Fruit fly (Drosophila melanogaster) whole organism, embryonic: ENCODE measurements around the gene CG43401.
A peak's percentile ranks its signal among the peaks of the same experiment; 100 is the strongest.

Source experiments
- Awh ChIP-seq: fragments of 200-800 bp; sonication (Bioruptor generic); IDR thresholded peaks from 2 replicates; pipeline ENCODE4, ENCODE4 v1.3.6; 2022; ENCODE audit warnings: missing biosample characterization, missing genetic modification characterization
- CG10267 ChIP-seq: fragments of 200-800 bp; sonication (Bioruptor generic); optimal IDR thresholded peaks from 2 replicates; lab custom pipeline; 2018; ENCODE audit warnings: missing biosample characterization, mild to moderate bottlenecking, missing genetic modification characterization, moderate library complexity
- CG10366 ChIP-seq: fragments of 200-800 bp; sonication (Bioruptor generic); IDR thresholded peaks from 2 replicates; pipeline ENCODE4 v1.3.6; 2022; ENCODE audit warnings: missing biosample characterization, missing genetic modification characterization
- CG10654 ChIP-seq: fragments of 200-800 bp; sonication (Bioruptor generic); optimal IDR thresholded peaks from 2 replicates; lab custom pipeline; 2016; ENCODE audit warnings: missing biosample characterization, missing genetic modification characterization
- CG11247 ChIP-seq: fragments of 200-800 bp; sonication (Bioruptor generic); IDR thresholded peaks from 2 replicates; pipeline ENCODE4 v1.3.6; 2022; ENCODE audit warnings: missing biosample characterization, missing genetic modification characterization
- CG11504 ChIP-seq: fragments of 200-800 bp; sonication (Bioruptor generic); optimal IDR thresholded peaks from 3 replicates; lab custom pipeline; 2019; ENCODE audit warnings: missing biosample characterization, mild to moderate bottlenecking, missing genetic modification characterization, moderate library complexity
- CG14965 ChIP-seq: fragments of 200-800 bp; sonication (Bioruptor generic); optimal IDR thresholded peaks from 2 replicates; lab custom pipeline; 2016; ENCODE audit warnings: missing biosample characterization, missing genetic modification characterization, borderline replicate concordance
- CG2199 ChIP-seq: fragments of 200-800 bp; sonication (Bioruptor generic); IDR thresholded peaks from 3 replicates; pipeline ENCODE4 v1.3.6; 2022; ENCODE audit warnings: missing biosample characterization, missing genetic modification characterization
- CG31388 ChIP-seq: fragments of 200-800 bp; sonication (Bioruptor generic); optimal IDR thresholded peaks from 2 replicates; lab custom pipeline; 2016; ENCODE audit warnings: missing biosample characterization, missing genetic modification characterization
- CG3995 ChIP-seq: fragments of 200-800 bp; sonication (Bioruptor generic); optimal IDR thresholded peaks from 3 replicates; lab custom pipeline; 2016; ENCODE audit warnings: missing biosample characterization, missing genetic modification characterization
- CG4282 ChIP-seq: fragments of 200-800 bp; sonication (Bioruptor generic); optimal IDR thresholded peaks from 2 replicates; lab custom pipeline; 2016; ENCODE audit warnings: missing biosample characterization, missing genetic modification characterization
- CG43689 ChIP-seq: fragments of 200-800 bp; sonication (Bioruptor generic); IDR thresholded peaks from 2 replicates; pipeline ENCODE4 v1.3.6; 2022; ENCODE audit warnings: missing biosample characterization, missing genetic modification characterization
- CG5180 ChIP-seq: fragments of 200-800 bp; sonication (Bioruptor generic); optimal IDR thresholded peaks from 3 replicates; lab custom pipeline; 2017; ENCODE audit warnings: missing biosample characterization, missing genetic modification characterization, mild to moderate bottlenecking, moderate library complexity, missing genetic modification reagents
- CG6175 ChIP-seq: fragments of 200-800 bp; sonication (Bioruptor generic); IDR thresholded peaks from 3 replicates; pipeline ENCODE4 v1.3.6; 2022; ENCODE audit warnings: missing biosample characterization, missing genetic modification characterization
- CG6813 ChIP-seq: fragments of 200-800 bp; sonication (Bioruptor generic); optimal IDR thresholded peaks from 2 replicates; lab custom pipeline; 2017; ENCODE audit warnings: missing biosample characterization, missing genetic modification characterization, mild to moderate bottlenecking, moderate library complexity, missing genetic modification reagents
- CG7987 ChIP-seq: fragments of 200-800 bp; sonication (Bioruptor generic); optimal IDR thresholded peaks from 2 replicates; lab custom pipeline; 2018; ENCODE audit warnings: missing biosample characterization, mild to moderate bottlenecking, missing genetic modification characterization, moderate library complexity
- CG8089 ChIP-seq: fragments of 200-800 bp; sonication (Bioruptor generic); optimal IDR thresholded peaks from 3 replicates; lab custom pipeline; 2016; ENCODE audit warnings: missing biosample characterization, missing genetic modification characterization
- Deaf1 ChIP-seq: fragments of 200-800 bp; optimal IDR thresholded peaks from 3 replicates; lab custom pipeline; 2019; ENCODE audit warnings: missing biosample characterization, mild to moderate bottlenecking, missing genetic modification characterization, moderate library complexity
- Kr ChIP-seq: fragments of 200-800 bp; sonication (Bioruptor generic); optimal IDR thresholded peaks from 2 replicates; lab custom pipeline; 2017; ENCODE audit warnings: missing biosample characterization, mild to moderate bottlenecking, missing genetic modification characterization
- Med ChIP-seq: fragments of 200-800 bp; sonication (Bioruptor generic); peaks from one replicate; lab custom pipeline; 2016; ENCODE audit warnings: missing biosample characterization, missing genetic modification characterization, mild to moderate bottlenecking, inconsistent platforms, moderate library complexity
- NC2β ChIP-seq: fragments of 200-800 bp; sonication (Bioruptor generic); optimal IDR thresholded peaks from 2 replicates; lab custom pipeline; 2016; ENCODE audit warnings: missing biosample characterization, missing genetic modification characterization
- Pdp1 ChIP-seq, 2 experiments: fragments of 200-800 bp; sonication (Bioruptor generic); optimal IDR thresholded peaks; 3 replicates each; lab custom pipeline; 2016; ENCODE audit warnings: missing biosample characterization in 2 of 2, missing genetic modification characterization in 2 of 2, mild to moderate bottlenecking in 1 of 2, moderate library complexity in 1 of 2
- Vsx1 ChIP-seq: fragments of 200-800 bp; sonication (Bioruptor generic); optimal IDR thresholded peaks from 2 replicates; lab custom pipeline; 2017; ENCODE audit warnings: missing biosample characterization, mild to moderate bottlenecking, missing genetic modification characterization, missing genetic modification reagents
- ac ChIP-seq: fragments of 200-800 bp; sonication (Bioruptor generic); optimal IDR thresholded peaks from 3 replicates; lab custom pipeline; 2017; ENCODE audit warnings: missing biosample characterization, mild to moderate bottlenecking, missing genetic modification characterization
- ap ChIP-seq: fragments of 200-800 bp; sonication (Bioruptor generic); IDR thresholded peaks from 2 replicates; pipeline ENCODE4 v1.3.6; 2022; ENCODE audit warnings: missing biosample characterization, missing genetic modification characterization
- chif ChIP-seq, 2 experiments: fragments of 200-800 bp; sonication (Bioruptor generic); optimal IDR thresholded peaks; 3 replicates each; lab custom pipeline; 2016; ENCODE audit warnings: missing biosample characterization in 2 of 2, missing genetic modification characterization in 2 of 2
- ci ChIP-seq: fragments of 200-800 bp; sonication (Bioruptor generic); IDR thresholded peaks from 3 replicates; pipeline ENCODE4 v1.3.6; 2022; ENCODE audit warnings: missing biosample characterization, missing genetic modification characterization
- dati ChIP-seq: fragments of 200-800 bp; sonication (Bioruptor generic); IDR thresholded peaks from 2 replicates; pipeline ENCODE4 v1.3.6; 2022; ENCODE audit warnings: missing biosample characterization, missing genetic modification characterization
- fru ChIP-seq: fragments of >200 bp; optimal IDR thresholded peaks from 2 replicates; lab custom pipeline; 2017
- h ChIP-seq: fragments of >200 bp; optimal IDR thresholded peaks from 2 replicates; lab custom pipeline; 2017
- hbn ChIP-seq: fragments of 200-800 bp; sonication (Bioruptor generic); IDR thresholded peaks from 2 replicates; pipeline ENCODE4 v1.3.6; 2022; ENCODE audit warnings: missing biosample characterization, missing genetic modification characterization; ENCODE audit not compliant: partially characterized antibody
- inv ChIP-seq: fragments of 200-800 bp; sonication (Bioruptor generic); IDR thresholded peaks from 2 replicates; pipeline ENCODE4 v1.3.6; 2022; ENCODE audit warnings: missing biosample characterization, missing genetic modification characterization; ENCODE audit not compliant: partially characterized antibody
- jigr1 ChIP-seq: fragments of 200-800 bp; sonication (Bioruptor generic); IDR thresholded peaks from 3 replicates; pipeline ENCODE4 v1.3.6; 2022; ENCODE audit warnings: missing biosample characterization, missing genetic modification characterization
- kah ChIP-seq: fragments of 200-800 bp; sonication (Bioruptor generic); optimal IDR thresholded peaks from 2 replicates; lab custom pipeline; 2018; ENCODE audit warnings: missing biosample characterization, mild to moderate bottlenecking, missing genetic modification characterization
- kay ChIP-seq: fragments of 200-800 bp; sonication (Bioruptor generic); optimal IDR thresholded peaks from 2 replicates; lab custom pipeline; 2016; ENCODE audit warnings: missing biosample characterization, missing genetic modification characterization
- mam ChIP-seq: fragments of 200-800 bp; sonication (Bioruptor generic); optimal IDR thresholded peaks from 3 replicates; lab custom pipeline; 2016; ENCODE audit warnings: missing biosample characterization, missing genetic modification characterization
- mirr ChIP-seq: fragments of 200-800 bp; sonication (Bioruptor generic); optimal IDR thresholded peaks from 3 replicates; lab custom pipeline; 2018; ENCODE audit warnings: missing biosample characterization, mild to moderate bottlenecking, missing genetic modification characterization
- nmo ChIP-seq: fragments of 200-800 bp; sonication (Bioruptor generic); optimal IDR thresholded peaks from 2 replicates; lab custom pipeline; 2018; ENCODE audit warnings: missing biosample characterization, mild to moderate bottlenecking, missing genetic modification characterization, moderate library complexity
- pb ChIP-seq: fragments of 200-800 bp; sonication (Bioruptor generic); optimal IDR thresholded peaks from 3 replicates; lab custom pipeline; 2016; ENCODE audit warnings: missing biosample characterization, missing genetic modification characterization
- pfk ChIP-seq: fragments of 200-800 bp; sonication (Bioruptor generic); optimal IDR thresholded peaks from 2 replicates; lab custom pipeline; 2018; ENCODE audit warnings: missing biosample characterization, mild to moderate bottlenecking, missing genetic modification characterization, moderate library complexity
- prd ChIP-seq, 3 experiments: fragments of >200 bp in 2 of 3; fragments of 200-800 bp in 1 of 3; sonication (Bioruptor generic) in 1 of 3; optimal IDR thresholded peaks in 2 of 3; IDR thresholded peaks in 1 of 3; 2 replicates in 2 of 3; 3 replicates in 1 of 3; pipeline versions ENCODE4 v1.3.6 to Lab custom; 2017 to 2022; ENCODE audit warnings: missing biosample characterization in 1 of 3, missing genetic modification characterization in 1 of 3
- ro ChIP-seq: fragments of 200-800 bp; sonication (Bioruptor generic); IDR thresholded peaks from 2 replicates; pipeline ENCODE4 v1.3.6; 2022; ENCODE audit warnings: missing biosample characterization, missing genetic modification characterization
- scrt ChIP-seq: fragments of 200-800 bp; sonication (Bioruptor generic); optimal IDR thresholded peaks from 2 replicates; lab custom pipeline; 2018; ENCODE audit warnings: missing biosample characterization, mild to moderate bottlenecking, missing genetic modification characterization, moderate library complexity
- seq ChIP-seq: fragments of 200-800 bp; sonication (Bioruptor generic); IDR thresholded peaks from 2 replicates; pipeline ENCODE4 v1.3.6; 2022; ENCODE audit warnings: missing biosample characterization, missing genetic modification characterization
- sna ChIP-seq: fragments of 200-800 bp; sonication (Bioruptor generic); IDR thresholded peaks from 2 replicates; pipeline ENCODE4 v1.3.6; 2022; ENCODE audit warnings: missing biosample characterization, missing genetic modification characterization; ENCODE audit not compliant: partially characterized antibody
- stwl ChIP-seq: fragments of 200-800 bp; sonication (Bioruptor generic); optimal IDR thresholded peaks from 3 replicates; lab custom pipeline; 2018; ENCODE audit warnings: missing biosample characterization, mild to moderate bottlenecking, missing genetic modification characterization, moderate library complexity
- tin ChIP-seq: fragments of 200-800 bp; sonication (Bioruptor generic); optimal IDR thresholded peaks from 3 replicates; lab custom pipeline; 2016; ENCODE audit warnings: missing biosample characterization, missing genetic modification characterization
- toy ChIP-seq: fragments of 200-800 bp; sonication (Bioruptor generic); IDR thresholded peaks from 2 replicates; pipeline ENCODE4 v1.3.6; 2022; ENCODE audit warnings: missing biosample characterization, missing genetic modification characterization
- wek ChIP-seq: fragments of 200-800 bp; sonication (Bioruptor generic); optimal IDR thresholded peaks from 3 replicates; lab custom pipeline; 2018; ENCODE audit warnings: missing biosample characterization, mild to moderate bottlenecking, missing genetic modification characterization, moderate library complexity
- zfh1 ChIP-seq: fragments of 200-800 bp; sonication (Bioruptor generic); IDR thresholded peaks from 3 replicates; pipeline ENCODE4 v1.3.6; 2022; ENCODE audit warnings: missing biosample characterization, missing genetic modification characterization

CG43401 gene

dm6 chr2L:1460463-1461219, 32.4 kb downstream of the CG43401 start:
- TF ChIP-seq Deaf1 (tag; lab: Kevin White, UChicago) (peak; percentile 88), ro (GFP tag; lab: Robert Waterston, UW) (no peak), Med (GFP tag; lab: Kevin White, UChicago) (peak; percentile 69), sna (GFP tag; lab: Robert Waterston, UW) (0 out of 2 replicates have a peak, but pooled peaks have one; percentile 26), dati (GFP tag; lab: Robert Waterston, UW) (0 out of 2 replicates have a peak, but pooled peaks have one; percentile 3), toy (GFP tag; lab: Robert Waterston, UW) (no peak), Kr (GFP tag; lab: Kevin White, UChicago) (no peak), CG43689 (no peak), ac (GFP tag; lab: Kevin White, UChicago) (peak; percentile 43), NC2β (GFP tag; lab: Kevin White, UChicago) (no peak), ci (peak; percentile 46; the same call in 1 of the 3 replicates), CG14965 (GFP tag; lab: Kevin White, UChicago) (no peak), fru (lab: Kevin White, UChicago) (no peak), h (lab: Kevin White, UChicago) (peak; percentile 39), scrt (GFP tag; lab: Kevin White, UChicago) (peak; percentile 94), stwl (tag; lab: Kevin White, UChicago) (no peak), chif (GFP tag; optimal IDR thresholded peaks at IDR 0.05; lab: Kevin White, UChicago) (no peak), nmo (GFP tag; lab: Kevin White, UChicago) (no peak), mam (GFP tag; lab: Kevin White, UChicago) (no peak), jigr1 (GFP tag; lab: Robert Waterston, UW) (no peak), Vsx1 (GFP tag; lab: Kevin White, UChicago) (no peak), kah (GFP tag; lab: Kevin White, UChicago) (peak; percentile 76), seq (no peak), CG10654 (no peak), Awh (GFP tag; lab: Robert Waterston, UW) (0 out of 2 replicates have a peak, but pooled peaks have one; percentile 23), CG2199 (peak; percentile 41; the same call in 1 of the 3 replicates), prd (optimal IDR thresholded peaks at IDR 0.05; lab: Kevin White, UChicago) (no peak), prd (GFP tag; IDR thresholded peaks at IDR 0.05; lab: Robert Waterston, UW) (peak; percentile 28; the same call in 1 of the 3 replicates), kay (GFP tag; lab: Kevin White, UChicago) (no peak), ap (GFP tag; lab: Robert Waterston, UW) (no peak), CG6175 (GFP tag; lab: Robert Waterston, UW) (peak; percentile 41; the same call in 1 of the 3 replicates), zfh1 (GFP tag; lab: Robert Waterston, UW) (0 out of 3 replicates have a peak, but pooled peaks have one; percentile 33), CG3995 (GFP tag; lab: Kevin White, UChicago) (no peak), CG5180 (GFP tag; lab: Kevin White, UChicago) (peak; percentile 72), CG7987 (no peak), CG11504 (tag; lab: Kevin White, UChicago) (peak; percentile 99), pfk (GFP tag; lab: Kevin White, UChicago) (peak; percentile 96)

- TF ChIP-seq CG6813: peak; percentile 11
- peak; percentile 74 for TF ChIP-seq hbn (GFP tag; lab: Robert Waterston, UW)
- no peak for TF ChIP-seq CG4282 (GFP tag; lab: Kevin White, UChicago)
- no peak for TF ChIP-seq mirr (GFP tag; lab: Kevin White, UChicago)
- peak; percentile 55 for TF ChIP-seq CG8089 (GFP tag; lab: Kevin White, UChicago)
- TF ChIP-seq CG10366 (GFP tag; lab: Robert Waterston, UW): peak; percentile 40
- TF ChIP-seq tin (GFP tag; lab: Kevin White, UChicago): peak; percentile 52
- no peak for TF ChIP-seq pb (GFP tag; lab: Kevin White, UChicago)
- TF ChIP-seq inv (GFP tag; lab: Robert Waterston, UW): peak; percentile 61; the same call in 1 of the 2 replicates
- peak; percentile 18 to 46 for TF ChIP-seq Pdp1 (GFP tag; optimal IDR thresholded peaks at IDR 0.05; lab: Kevin White, UChicago)
- peak; percentile 65 for TF ChIP-seq CG10267
- TF ChIP-seq wek (GFP tag; lab: Kevin White, UChicago): no peak
- 0 out of 2 replicates have a peak, but pooled peaks have one; percentile 31 for TF ChIP-seq CG11247
- TF ChIP-seq CG31388 (GFP tag; lab: Kevin White, UChicago): no peak
These were observed 33.9 kb downstream of the CG43401 start for dm6 chr2L:1462136-1462535.
